Fruit fly (Drosophila melanogaster) whole organism, wandering third instar larva: ENCODE results near the gene CG46430.

Experiments
- CG32264 ChIP-seq: fragments of 200-800 bp; sonication (Bioruptor generic); optimal IDR thresholded peaks from 2 replicates; lab custom pipeline; 2016; ENCODE audit warnings: missing biosample characterization, missing genetic modification characterization
- Jra ChIP-seq: sonication (Bioruptor generic); optimal IDR thresholded peaks from 2 replicates; lab custom pipeline; 2016; ENCODE audit warnings: missing biosample characterization, missing genetic modification characterization
- foxo ChIP-seq, 2 experiments: fragments of 200-800 bp; sonication (Bioruptor generic); optimal IDR thresholded peaks; 2 replicates in 1 of 2; 3 replicates in 1 of 2; lab custom pipeline; 2016 to 2017; ENCODE audit warnings: missing biosample characterization in 2 of 2, missing genetic modification characterization in 2 of 2
- usp ChIP-seq: fragments of >200 bp; optimal IDR thresholded peaks from 2 replicates; lab custom pipeline; 2017; ENCODE audit warnings: missing biosample characterization, missing genetic modification characterization

- TF ChIP-seq usp (GFP tag; lab: Kevin White, UChicago) (no peak), foxo (GFP tag; optimal IDR thresholded peaks at IDR 0.05; lab: Kevin White, UChicago) (no peak), Jra (no peak), CG32264 (GFP tag; lab: Kevin White, UChicago) (no peak)
Observed at dm6 chr3L:10478214-10478613, at the start of gene CG46430.
